Comparison of ENCODE assay signal across 4 worm cellular contexts in genomic region chrIII:8799964-8800795, ce11.
A peak's percentile ranks its signal among the peaks of the same experiment; 100 is the strongest.
TF ChIP-seq lines count a peak whose summit lies in the region.

Gene F54F2.6, minus strand, starts transcription at chrIII:8800701.

TF ChIP-seq in whole organism, L2 larva, 48 proteins besides CTCF, POLR2A, EP300 and RAD21 (continues in another document):
- TF ChIP-seq nhr-237 (tag; optimal IDR thresholded peaks at IDR 0.05; lab: Kevin White, UChicago) = peak; percentile 26
- peak; percentile 54 for TF ChIP-seq fos-1 (tag; optimal IDR thresholded peaks at IDR 0.05; lab: Kevin White, UChicago)
- TF ChIP-seq ceh-82 (tag; optimal IDR thresholded peaks at IDR 0.05; lab: Kevin White, UChicago) = no peak
- TF ChIP-seq sma-3 (GFP tag; optimal IDR thresholded peaks at IDR 0.05; lab: Kevin White, UChicago) = peak; percentile 31
- TF ChIP-seq aly-2 (tag; optimal IDR thresholded peaks at IDR 0.05; lab: Kevin White, UChicago) = no peak
- no peak for TF ChIP-seq nhr-11 (tag; optimal IDR thresholded peaks at IDR 0.05; lab: Kevin White, UChicago)
- peak; percentile 95 for TF ChIP-seq nhr-129 (tag; optimal IDR thresholded peaks at IDR 0.05; lab: Kevin White, UChicago)
- TF ChIP-seq unc-55 (GFP tag; optimal IDR thresholded peaks at IDR 0.05; lab: Kevin White, UChicago) = peak; percentile 85
- TF ChIP-seq nhr-77 (tag; optimal IDR thresholded peaks at IDR 0.05; lab: Kevin White, UChicago) = no peak
- TF ChIP-seq lin-39 (tag; optimal IDR thresholded peaks at IDR 0.05; lab: Kevin White, UChicago) = peak; percentile 82
- TF ChIP-seq mab-5 (tag; optimal IDR thresholded peaks at IDR 0.05; lab: Kevin White, UChicago) = peak; percentile 94
- no peak for TF ChIP-seq unc-39 (tag; optimal IDR thresholded peaks at IDR 0.05; lab: Kevin White, UChicago)
- peak; percentile 65 for TF ChIP-seq lin-11 (tag; optimal IDR thresholded peaks at IDR 0.05; lab: Kevin White, UChicago)
- TF ChIP-seq nhr-10 (tag; optimal IDR thresholded peaks at IDR 0.05; lab: Kevin White, UChicago) = no peak
- TF ChIP-seq ZK546.5 (tag; optimal IDR thresholded peaks at IDR 0.05; lab: Kevin White, UChicago) = peak; percentile 1
- no peak for TF ChIP-seq ceh-16 (tag; optimal IDR thresholded peaks at IDR 0.05; lab: Kevin White, UChicago)
- TF ChIP-seq dmd-4 (tag; optimal IDR thresholded peaks at IDR 0.05; lab: Kevin White, UChicago) = no peak
- TF ChIP-seq nhr-6 (tag; optimal IDR thresholded peaks at IDR 0.05; lab: Kevin White, UChicago) = peak; percentile 96
- TF ChIP-seq sem-4 (tag; optimal IDR thresholded peaks at IDR 0.05; lab: Kevin White, UChicago) = peak; percentile 95
- no peak for TF ChIP-seq skn-1 (tag; optimal IDR thresholded peaks at IDR 0.05; lab: Kevin White, UChicago)
- peak; percentile 87 for TF ChIP-seq crh-2 (tag; optimal IDR thresholded peaks at IDR 0.05; lab: Kevin White, UChicago)
- TF ChIP-seq gmeb-1 (tag; optimal IDR thresholded peaks at IDR 0.05; lab: Kevin White, UChicago) = peak; percentile 64
- TF ChIP-seq sma-9 (GFP tag; optimal IDR thresholded peaks at IDR 0.05; lab: Kevin White, UChicago) = peak; percentile 96
- TF ChIP-seq sma-9 (tag; optimal IDR thresholded peaks at IDR 0.05; lab: Kevin White, UChicago) = no peak

TF ChIP-seq in whole organism, L4 larva, 104 proteins besides CTCF, POLR2A, EP300 and RAD21 (continues in another document):
- peak; percentile 86 for TF ChIP-seq mep-1 (tag; optimal IDR thresholded peaks at IDR 0.05; lab: Kevin White, UChicago)
- peak; percentile 74 for TF ChIP-seq fkh-10 (GFP tag; optimal IDR thresholded peaks at IDR 0.05; lab: Kevin White, UChicago)
- TF ChIP-seq hlh-11 (tag; optimal IDR thresholded peaks at IDR 0.05; lab: Kevin White, UChicago) = peak; percentile 98
- peak; percentile 35 for TF ChIP-seq pqm-1 (tag; optimal IDR thresholded peaks at IDR 0.05; lab: Kevin White, UChicago)
- peak; percentile 91 for TF ChIP-seq pha-4 (GFP tag; IDR thresholded peaks at IDR 0.05; lab: Robert Waterston, UW)
- peak; percentile 20 for TF ChIP-seq pha-4 (tag; optimal IDR thresholded peaks at IDR 0.05; lab: Kevin White, UChicago)
- peak; percentile 49 for TF ChIP-seq jun-1 (tag; optimal IDR thresholded peaks at IDR 0.05; lab: Kevin White, UChicago)
- peak; percentile 67; the same call in 1 of the 2 replicates for TF ChIP-seq dmd-8 (GFP tag; IDR thresholded peaks at IDR 0.05; lab: Robert Waterston, UW)
- peak; percentile 95 for TF ChIP-seq hlh-30 (tag; optimal IDR thresholded peaks at IDR 0.05; lab: Kevin White, UChicago; ENCODE audit: insufficient read depth)
- TF ChIP-seq ctbp-1 (GFP tag; IDR thresholded peaks at IDR 0.05; lab: Robert Waterston, UW) = peak; percentile 89
- peak; percentile 90 for TF ChIP-seq F37D6.2 (tag; optimal IDR thresholded peaks at IDR 0.05; lab: Kevin White, UChicago)
- TF ChIP-seq arid-1 (GFP tag; conservative IDR thresholded peaks at IDR 0.05; lab: Robert Waterston, UW) = 0 out of 2 replicates have a peak, but pooled peaks have one; percentile 5
- TF ChIP-seq egl-43 (GFP tag; IDR thresholded peaks at IDR 0.05; lab: Robert Waterston, UW) = peak; percentile 79
- peak; percentile 10 for TF ChIP-seq nhr-77 (tag; optimal IDR thresholded peaks at IDR 0.05; lab: Kevin White, UChicago)
- TF ChIP-seq nhr-102 (tag; optimal IDR thresholded peaks at IDR 0.05; lab: Kevin White, UChicago) = peak; percentile 25
- no peak for TF ChIP-seq ZK546.5 (tag; optimal IDR thresholded peaks at IDR 0.05; lab: Kevin White, UChicago)
- TF ChIP-seq aly-2 (tag; optimal IDR thresholded peaks at IDR 0.05; lab: Kevin White, UChicago) = no peak
- TF ChIP-seq lsy-2 (tag; optimal IDR thresholded peaks at IDR 0.05; lab: Kevin White, UChicago) = peak; percentile 86 to 89
- peak; percentile 82 for TF ChIP-seq T20F7.1 (GFP tag; optimal IDR thresholded peaks at IDR 0.05; lab: Kevin White, UChicago)
- no peak for TF ChIP-seq F44E2.7 (GFP tag; IDR thresholded peaks at IDR 0.05; lab: Robert Waterston, UW)
- TF ChIP-seq ces-1 (GFP tag; optimal IDR thresholded peaks at IDR 0.05; lab: Kevin White, UChicago) = peak; percentile 27
- TF ChIP-seq hif-1 (tag; optimal IDR thresholded peaks at IDR 0.05; lab: Kevin White, UChicago) = peak; percentile 65 to 85
- 0 out of 2 replicates have a peak, but pooled peaks have one; percentile 4 for TF ChIP-seq madf-9 (GFP tag; conservative IDR thresholded peaks at IDR 0.05; lab: Robert Waterston, UW)

TF ChIP-seq in whole organism, late embryonic, 69 proteins besides CTCF, POLR2A, EP300 and RAD21 (continues in another document):
- peak; percentile 57 for TF ChIP-seq unc-86 (tag; optimal IDR thresholded peaks at IDR 0.05; lab: Kevin White, UChicago)
- TF ChIP-seq hlh-30 (tag; optimal IDR thresholded peaks at IDR 0.05; lab: Kevin White, UChicago; ENCODE audit: insufficient read depth) = peak; percentile 88
- peak; percentile 77 for TF ChIP-seq ceh-19 (GFP tag; optimal IDR thresholded peaks at IDR 0.05; lab: Kevin White, UChicago)
- TF ChIP-seq ceh-48 (tag; optimal IDR thresholded peaks at IDR 0.05; lab: Kevin White, UChicago) = peak; percentile 0
- peak; percentile 41 for TF ChIP-seq ztf-16 (tag; optimal IDR thresholded peaks at IDR 0.05; lab: Kevin White, UChicago)
- TF ChIP-seq elt-4 (tag; optimal IDR thresholded peaks at IDR 0.05; lab: Kevin White, UChicago) = no peak
- TF ChIP-seq rnt-1 (tag; optimal IDR thresholded peaks at IDR 0.05; lab: Kevin White, UChicago) = peak; percentile 60
- TF ChIP-seq K09A11.1 (tag; optimal IDR thresholded peaks at IDR 0.05; lab: Kevin White, UChicago; ENCODE audit: insufficient read depth) = peak; percentile 47
- no peak for TF ChIP-seq ceh-24 (tag; optimal IDR thresholded peaks at IDR 0.05; lab: Kevin White, UChicago)
- TF ChIP-seq ceh-18 (tag; optimal IDR thresholded peaks at IDR 0.05; lab: Kevin White, UChicago) = peak; percentile 96
- TF ChIP-seq dve-1 (tag; optimal IDR thresholded peaks at IDR 0.05; lab: Kevin White, UChicago) = no peak
- peak; percentile 88 for TF ChIP-seq ceh-34 (tag; optimal IDR thresholded peaks at IDR 0.05; lab: Kevin White, UChicago)
- TF ChIP-seq ceh-14 (tag; optimal IDR thresholded peaks at IDR 0.05; lab: Kevin White, UChicago) = peak; percentile 84
- TF ChIP-seq pqm-1 (tag; optimal IDR thresholded peaks at IDR 0.05; lab: Kevin White, UChicago) = peak; percentile 53
- TF ChIP-seq ceh-2 (tag; optimal IDR thresholded peaks at IDR 0.05; lab: Kevin White, UChicago) = peak; percentile 57
- peak; percentile 91 for TF ChIP-seq unc-55 (GFP tag; optimal IDR thresholded peaks at IDR 0.05; lab: Kevin White, UChicago)
- no peak for TF ChIP-seq madf-2 (tag; optimal IDR thresholded peaks at IDR 0.05; lab: Kevin White, UChicago)
- TF ChIP-seq pros-1 (tag; optimal IDR thresholded peaks at IDR 0.05; lab: Kevin White, UChicago) = peak; percentile 78
- peak; percentile 76 for TF ChIP-seq pha-2 (tag; optimal IDR thresholded peaks at IDR 0.05; lab: Kevin White, UChicago)
- peak; percentile 91 for TF ChIP-seq ceh-31 (tag; optimal IDR thresholded peaks at IDR 0.05; lab: Kevin White, UChicago)
- TF ChIP-seq F13H6.1 (tag; optimal IDR thresholded peaks at IDR 0.05; lab: Kevin White, UChicago) = peak; percentile 45
- peak; percentile 80 for TF ChIP-seq tbx-2 (tag; optimal IDR thresholded peaks at IDR 0.05; lab: Kevin White, UChicago)
- no peak for TF ChIP-seq ceh-9 (tag; optimal IDR thresholded peaks at IDR 0.05; lab: Kevin White, UChicago)
- TF ChIP-seq npax-4 (tag; optimal IDR thresholded peaks at IDR 0.05; lab: Kevin White, UChicago) = no peak
- peak; percentile 96 for TF ChIP-seq nfya-1 (tag; optimal IDR thresholded peaks at IDR 0.05; lab: Kevin White, UChicago)
- no peak for TF ChIP-seq C08G9.2 (tag; optimal IDR thresholded peaks at IDR 0.05; lab: Kevin White, UChicago)

TF ChIP-seq in whole organism, mixed stage, embryonic, 35 proteins besides CTCF, POLR2A, EP300 and RAD21 (continues in another document):
- TF ChIP-seq ztf-11 (tag; optimal IDR thresholded peaks at IDR 0.05; lab: Kevin White, UChicago) (peak; percentile 66), zip-8 (tag; optimal IDR thresholded peaks at IDR 0.05; lab: Kevin White, UChicago) (peak; percentile 11), mls-2 (tag; optimal IDR thresholded peaks at IDR 0.05; lab: Kevin White, UChicago) (peak; percentile 92), mep-1 (tag; optimal IDR thresholded peaks at IDR 0.05; lab: Kevin White, UChicago) (no peak), flh-1 (GFP tag; optimal IDR thresholded peaks at IDR 0.05; lab: Kevin White, UChicago) (no peak), lin-13 (tag; optimal IDR thresholded peaks at IDR 0.05; lab: Kevin White, UChicago) (peak; percentile 53), unc-62 (GFP tag; optimal IDR thresholded peaks at IDR 0.05; lab: Kevin White, UChicago) (peak; percentile 96), ceh-43 (GFP tag; optimal IDR thresholded peaks at IDR 0.05; lab: Kevin White, UChicago) (no peak), ces-1 (GFP tag; optimal IDR thresholded peaks at IDR 0.05; lab: Kevin White, UChicago) (peak; percentile 87), lsy-2 (tag; optimal IDR thresholded peaks at IDR 0.05; lab: Kevin White, UChicago) (peak; percentile 58), unc-39 (tag; optimal IDR thresholded peaks at IDR 0.05; lab: Kevin White, UChicago) (no peak), bed-3 (GFP tag; optimal IDR thresholded peaks at IDR 0.05; lab: Kevin White, UChicago) (no peak), hlh-1 (tag; optimal IDR thresholded peaks at IDR 0.05; lab: Kevin White, UChicago) (peak; percentile 83), snpc-4 (tag; optimal IDR thresholded peaks at IDR 0.05; lab: Kevin White, UChicago) (no peak), tbx-8 (GFP tag; optimal IDR thresholded peaks at IDR 0.05; lab: Kevin White, UChicago) (peak; percentile 14), cnd-1 (tag; optimal IDR thresholded peaks at IDR 0.05; lab: Kevin White, UChicago) (peak; percentile 60), pha-4 (tag; optimal IDR thresholded peaks at IDR 0.05; lab: Kevin White, UChicago) (peak; percentile 78), lin-32 (GFP tag; optimal IDR thresholded peaks at IDR 0.05; lab: Kevin White, UChicago) (no peak), nhr-28 (tag; optimal IDR thresholded peaks at IDR 0.05; lab: Kevin White, UChicago) (no peak), ham-2 (GFP tag; optimal IDR thresholded peaks at IDR 0.05; lab: Kevin White, UChicago) (peak; percentile 65), nhr-237 (tag; optimal IDR thresholded peaks at IDR 0.05; lab: Kevin White, UChicago) (peak; percentile 72), elt-3 (tag; optimal IDR thresholded peaks at IDR 0.05; lab: Kevin White, UChicago) (peak; percentile 39), nhr-2 (tag; optimal IDR thresholded peaks at IDR 0.05; lab: Kevin White, UChicago) (peak; percentile 63), nhr-76 (tag; optimal IDR thresholded peaks at IDR 0.05; lab: Kevin White, UChicago) (no peak), elt-1 (tag; optimal IDR thresholded peaks at IDR 0.05; lab: Kevin White, UChicago; ENCODE audit: borderline replicate concordance, insufficient read depth) (no peak), ceh-39 (tag; optimal IDR thresholded peaks at IDR 0.05; lab: Kevin White, UChicago) (no peak), sem-2 (GFP tag; optimal IDR thresholded peaks at IDR 0.05; lab: Kevin White, UChicago) (no peak), nhr-12 (tag; optimal IDR thresholded peaks at IDR 0.05; lab: Kevin White, UChicago) (peak; percentile 33), M03D4.4 (tag; optimal IDR thresholded peaks at IDR 0.05; lab: Kevin White, UChicago) (peak; percentile 80)
